Worm (Caenorhabditis elegans): Measurements from ENCODE around the gene F23H12.10.
"Not testable (repeated sequence)": the region's sequence is repeated elsewhere in the genome, so short reads cannot be mapped to it uniquely, and the experiment has no call there.

Gene F23H12.10

DNA sequence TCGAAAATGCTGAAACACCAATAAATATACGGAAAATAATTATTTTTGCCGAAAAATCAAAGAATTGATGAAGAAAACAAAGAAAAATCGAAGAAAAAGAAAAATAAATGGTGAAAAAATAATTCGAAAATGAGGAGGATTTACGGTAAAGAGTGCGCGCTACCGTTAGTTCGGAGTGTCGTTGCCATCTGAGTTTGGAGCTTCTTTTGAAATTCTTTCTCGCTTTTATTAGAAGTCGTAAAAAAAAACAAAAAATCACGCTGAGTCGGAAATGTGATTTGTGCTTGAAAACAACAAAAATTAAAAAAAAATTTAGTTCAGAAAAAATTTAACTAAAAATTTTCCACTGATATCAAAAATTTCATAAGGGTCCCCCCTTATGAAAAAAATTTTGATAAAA, at the start of gene F23H12.10:
Gene F23H12.10 (minus strand): TSS at position 12 of the 400 bp plus-strand sequence.
- not testable (repeated sequence) for TF ChIP-seq him-1, dao-5, W03F9.2 (tag; optimal IDR thresholded peaks at IDR 0.05)

DNA sequence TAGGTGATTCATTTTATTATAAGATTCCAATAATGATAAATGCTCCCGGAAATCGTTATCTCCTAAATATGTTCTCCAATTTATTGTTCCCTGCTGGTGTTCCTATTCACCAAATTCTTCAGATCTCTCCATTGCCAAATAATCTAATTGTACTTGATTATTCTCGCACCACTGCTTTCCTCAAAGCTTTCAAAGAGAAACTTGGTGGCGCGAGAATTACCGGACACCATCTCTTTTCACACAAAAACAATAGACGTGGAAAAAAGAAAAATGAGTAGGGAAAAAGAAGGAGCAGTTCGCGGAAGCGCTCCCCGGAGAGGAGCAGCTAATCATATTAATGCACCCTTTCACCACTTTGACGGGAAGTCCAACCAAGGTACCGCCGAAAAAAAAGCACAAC, 47.3 kb upstream of the F23H12.10 start:
- TF ChIP-seq dao-5 (tag; optimal IDR thresholded peaks at IDR 0.05): no peak
- no peak for TF ChIP-seq W03F9.2 (tag; optimal IDR thresholded peaks at IDR 0.05)
- TF ChIP-seq him-1 (tag; optimal IDR thresholded peaks at IDR 0.05): no peak

DNA sequence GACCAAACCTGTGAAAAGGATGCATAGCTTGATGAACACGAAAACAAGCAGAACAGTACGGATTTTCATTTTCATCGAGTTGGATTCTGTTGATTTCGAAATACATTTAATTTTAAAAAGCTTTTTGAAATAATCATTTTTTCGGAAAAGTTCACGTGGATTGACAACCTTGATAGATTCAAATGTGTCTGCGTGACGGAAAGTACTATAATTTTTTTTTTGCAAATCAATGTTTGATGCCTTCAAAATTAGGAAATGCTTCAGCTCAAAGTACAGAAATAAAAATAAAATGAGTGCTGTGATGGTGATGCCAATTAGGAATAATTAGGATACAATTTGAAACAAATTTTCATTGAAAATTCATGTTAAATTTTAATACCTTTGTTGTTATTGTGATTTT, 46.8 kb upstream of the F23H12.10 start, which contains the start of gene C54D10.4:
Gene C54D10.4 (minus strand): TSS at position 101 of the 400 bp plus-strand sequence.
- no peak for TF ChIP-seq dao-5 (tag; optimal IDR thresholded peaks at IDR 0.05)
- TF ChIP-seq him-1 (tag; optimal IDR thresholded peaks at IDR 0.05): no peak
- no peak for TF ChIP-seq W03F9.2 (tag; optimal IDR thresholded peaks at IDR 0.05)

- TF ChIP-seq dao-5 (tag; optimal IDR thresholded peaks at IDR 0.05) (no peak), W03F9.2 (tag; optimal IDR thresholded peaks at IDR 0.05) (no peak), him-1 (tag; optimal IDR thresholded peaks at IDR 0.05) (no peak)
Observed at ce11 chrV:12418292-12418691, 44.2 kb upstream of the F23H12.10 start, which contains the start of gene C54D10.3. C54D10.3 (plus strand) TSS chrV:12418592.

DNA sequence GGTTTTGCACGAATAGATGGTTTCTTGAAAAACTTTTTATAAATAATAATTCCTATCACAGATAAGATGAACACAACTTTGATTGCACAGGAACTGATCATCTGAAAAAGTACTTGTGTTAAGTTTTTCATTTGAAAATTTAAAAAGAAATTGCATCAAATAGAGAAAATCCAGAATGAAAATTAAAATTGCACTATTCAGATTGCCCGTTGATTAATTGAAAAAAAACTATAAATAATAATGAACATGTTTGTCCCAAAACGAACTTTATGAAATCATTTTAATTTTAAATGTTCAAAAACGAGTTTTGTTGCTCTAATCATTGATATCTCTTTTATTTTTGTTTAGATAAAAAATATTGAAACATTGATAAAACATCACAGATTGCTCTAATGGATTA, 43.2 kb upstream of the F23H12.10 start, which contains the start of gene cdr-3:
Gene cdr-3 (minus strand): TSS at position 101 of the 400 bp plus-strand sequence.
- TF ChIP-seq dao-5 (tag; optimal IDR thresholded peaks at IDR 0.05): no peak
- TF ChIP-seq W03F9.2 (tag; optimal IDR thresholded peaks at IDR 0.05): no peak
- no peak for TF ChIP-seq him-1 (tag; optimal IDR thresholded peaks at IDR 0.05)

ce11 chrV:12415656-12416055, 41.6 kb upstream of the F23H12.10 start, which contains the start of gene cdr-2:
cdr-2 (minus strand) TSS chrV:12415709.
- TF ChIP-seq him-1 (tag; optimal IDR thresholded peaks at IDR 0.05): no peak
- no peak for TF ChIP-seq dao-5 (tag; optimal IDR thresholded peaks at IDR 0.05)
- no peak for TF ChIP-seq W03F9.2 (tag; optimal IDR thresholded peaks at IDR 0.05)

ce11 chrV:12414362-12414761, 40.3 kb upstream of the F23H12.10 start:
- TF ChIP-seq W03F9.2 (tag; optimal IDR thresholded peaks at IDR 0.05) (no peak), him-1 (tag; optimal IDR thresholded peaks at IDR 0.05) (no peak), dao-5 (tag; optimal IDR thresholded peaks at IDR 0.05) (no peak)

DNA sequence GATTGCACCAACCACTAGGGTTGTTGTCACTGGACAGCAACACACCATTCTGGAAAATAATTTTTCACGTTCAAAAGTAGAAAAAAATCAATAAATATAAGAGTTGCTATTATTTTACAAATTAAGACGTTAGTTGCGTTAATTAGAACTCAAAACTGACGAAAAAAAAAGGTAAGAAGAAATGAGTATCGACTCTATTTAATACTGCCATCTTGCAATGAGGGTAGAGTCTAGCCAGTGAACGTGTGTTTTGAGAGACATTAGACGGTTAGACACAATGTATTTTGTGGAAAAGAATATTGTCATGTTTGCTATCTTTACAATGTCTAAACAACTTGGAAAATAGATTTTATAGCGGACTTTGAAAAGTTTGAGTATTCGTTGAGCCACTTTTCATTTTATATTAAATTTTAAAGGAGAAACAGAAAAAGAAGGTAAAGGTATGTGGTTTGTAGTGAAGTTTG, 39.6 kb upstream of the F23H12.10 start, which contains the start of gene cdr-6:
Gene cdr-6 (minus strand): TSS at position 51 of the 464 bp plus-strand sequence.
- TF ChIP-seq W03F9.2 (tag; optimal IDR thresholded peaks at IDR 0.05): no peak
- no peak for TF ChIP-seq dao-5 (tag; optimal IDR thresholded peaks at IDR 0.05)
- TF ChIP-seq him-1 (tag; optimal IDR thresholded peaks at IDR 0.05): no peak

ce11 chrV:12412321-12412720, 38.3 kb upstream of the F23H12.10 start:
- TF ChIP-seq him-1 (tag; optimal IDR thresholded peaks at IDR 0.05): no peak
- no peak for TF ChIP-seq dao-5 (tag; optimal IDR thresholded peaks at IDR 0.05)
- no peak for TF ChIP-seq W03F9.2 (tag; optimal IDR thresholded peaks at IDR 0.05)

DNA sequence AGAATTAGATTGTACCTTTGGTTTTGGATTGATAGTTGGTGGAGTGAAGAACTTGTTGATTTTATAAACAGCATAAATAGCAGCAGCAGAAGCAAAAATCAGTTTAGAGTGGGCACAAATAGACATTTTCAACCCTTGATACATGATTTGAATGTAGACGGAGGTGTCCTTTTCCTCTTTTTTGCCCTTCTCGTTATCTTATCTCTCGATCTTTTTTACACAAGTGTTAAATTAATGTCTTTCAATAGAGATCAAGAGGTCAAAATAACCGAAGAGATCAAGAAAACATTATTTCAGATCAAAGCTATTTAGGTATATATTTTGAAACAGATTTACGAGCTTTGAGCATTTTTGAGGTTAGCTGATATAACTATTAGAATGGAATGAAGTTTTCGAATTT, 37.8 kb upstream of the F23H12.10 start, which contains the start of gene cdr-7:
Gene cdr-7 (minus strand): TSS at position 205 of the 400 bp plus-strand sequence.
- TF ChIP-seq dao-5 (tag; optimal IDR thresholded peaks at IDR 0.05): no peak
- no peak for TF ChIP-seq him-1 (tag; optimal IDR thresholded peaks at IDR 0.05)
- TF ChIP-seq W03F9.2 (tag; optimal IDR thresholded peaks at IDR 0.05): no peak

- TF ChIP-seq W03F9.2 (tag; optimal IDR thresholded peaks at IDR 0.05) (no peak), dao-5 (tag; optimal IDR thresholded peaks at IDR 0.05) (no peak), him-1 (tag; optimal IDR thresholded peaks at IDR 0.05) (no peak)
Observed at ce11 chrV:12410416-12411001, 36.4 kb upstream of the F23H12.10 start, which contains the start of gene hrg-2. hrg-2 (minus strand) TSS chrV:12410513.

- TF ChIP-seq W03F9.2 (tag; optimal IDR thresholded peaks at IDR 0.05): no peak
- TF ChIP-seq dao-5 (tag; optimal IDR thresholded peaks at IDR 0.05): no peak
- no peak for TF ChIP-seq him-1 (tag; optimal IDR thresholded peaks at IDR 0.05)
Observed at ce11 chrV:12408996-12409395, 34.9 kb upstream of the F23H12.10 start.

- TF ChIP-seq him-1 (tag; optimal IDR thresholded peaks at IDR 0.05) (no peak), W03F9.2 (tag; optimal IDR thresholded peaks at IDR 0.05) (no peak), dao-5 (tag; optimal IDR thresholded peaks at IDR 0.05) (no peak)
Observed at ce11 chrV:12408525-12408924, 34.5 kb upstream of the F23H12.10 start, which contains the start of gene cdr-4. cdr-4 (minus strand) TSS chrV:12408625.

ce11 chrV:12406514-12406913, 32.5 kb upstream of the F23H12.10 start:
- TF ChIP-seq W03F9.2 (tag; optimal IDR thresholded peaks at IDR 0.05) (no peak), dao-5 (tag; optimal IDR thresholded peaks at IDR 0.05) (no peak), him-1 (tag; optimal IDR thresholded peaks at IDR 0.05) (no peak)
